Worm (Caenorhabditis elegans) whole organism, L4 larva: Measurements from ENCODE around the gene npr-27.
A peak's percentile ranks its signal among the peaks of the same experiment; 100 is the strongest.

Experiments
- D1046.2 ChIP-seq: fragments of 200-800 bp; sonication (Bioruptor generic); IDR thresholded peaks from 2 replicates; pipeline ENCODE4 v1.3.6; 2022; ENCODE audit warnings: missing genetic modification characterization, missing compliant biosample characterization
- F26F4.8 ChIP-seq: fragments of 200-800 bp; sonication (Bioruptor generic); conservative IDR thresholded peaks from 2 replicates; pipeline ENCODE4 v1.3.6; 2022; ENCODE audit warnings: missing genetic modification characterization, missing compliant biosample characterization
- F44E2.7 ChIP-seq: fragments of 200-800 bp; sonication (Bioruptor generic); IDR thresholded peaks from 2 replicates; pipeline ENCODE4 v2.1.2; 2022; ENCODE audit warnings: missing genetic modification characterization, missing compliant biosample characterization
- F49E8.2 ChIP-seq: sonication (generic microtip); optimal IDR thresholded peaks from 2 replicates; lab custom pipeline; 2016; ENCODE audit warnings: missing compliant biosample characterization, mild to moderate bottlenecking, missing genetic modification characterization, borderline replicate concordance
- R02D3.7 ChIP-seq: fragments of 150-350 bp; sonication (generic microtip); optimal IDR thresholded peaks from 3 replicates; lab custom pipeline; 2014; ENCODE audit warnings: missing biosample characterization, missing genetic modification characterization
- T20F7.1 ChIP-seq: fragments of 200-800 bp; sonication (Bioruptor generic); optimal IDR thresholded peaks from 2 replicates; lab custom pipeline; 2018; ENCODE audit warnings: mild to moderate bottlenecking, missing genetic modification characterization, missing compliant biosample characterization
- T26A8.4 ChIP-seq: fragments of 200-800 bp; sonication (Bioruptor generic); IDR thresholded peaks from 2 replicates; pipeline ENCODE4 v1.3.6; 2022; ENCODE audit warnings: missing genetic modification characterization, missing compliant biosample characterization
- Y48G9A.11 ChIP-seq: fragments of 200-800 bp; sonication (Bioruptor generic); IDR thresholded peaks from 2 replicates; pipeline ENCODE4 v1.3.6; 2022; ENCODE audit warnings: missing genetic modification reagents, missing genetic modification characterization, missing compliant biosample characterization
- aha-1 ChIP-seq: fragments of 150-350 bp; peaks from one replicate; lab custom pipeline; 2014; ENCODE audit warnings: missing biosample characterization, missing genetic modification characterization
- arid-1 ChIP-seq: fragments of 200-800 bp; sonication (Bioruptor generic); conservative IDR thresholded peaks from 2 replicates; pipeline ENCODE4 v1.3.6; 2022; ENCODE audit warnings: missing genetic modification reagents, missing genetic modification characterization, missing compliant biosample characterization
- ceh-32 ChIP-seq: sonication (generic microtip); optimal IDR thresholded peaks from 2 replicates; lab custom pipeline; 2016; ENCODE audit warnings: mild to moderate bottlenecking, missing genetic modification characterization, missing compliant biosample characterization; ENCODE audit not compliant: poor library complexity
- ceh-44 ChIP-seq: fragments of 200-800 bp; sonication (Bioruptor generic); IDR thresholded peaks from 2 replicates; pipeline ENCODE4 v1.3.6; 2022; ENCODE audit warnings: missing genetic modification reagents, missing genetic modification characterization, missing compliant biosample characterization
- ceh-62 ChIP-seq: sonication (generic microtip); optimal IDR thresholded peaks from 2 replicates; lab custom pipeline; 2017; ENCODE audit warnings: missing biosample characterization, missing genetic modification characterization
- ceh-82 ChIP-seq: sonication (generic microtip); optimal IDR thresholded peaks from 2 replicates; lab custom pipeline; 2017; ENCODE audit warnings: missing biosample characterization, missing genetic modification characterization
- ces-1 ChIP-seq: fragments of 150-350 bp; sonication (generic microtip); optimal IDR thresholded peaks from 4 replicates; lab custom pipeline; 2014; ENCODE audit warnings: missing biosample characterization, missing genetic modification reagents, missing genetic modification characterization
- cey-2 ChIP-seq: sonication (generic microtip); optimal IDR thresholded peaks from 3 replicates; lab custom pipeline; 2017; ENCODE audit warnings: missing genetic modification characterization, mild to moderate bottlenecking, missing compliant biosample characterization, antibody characterized with exemption, borderline replicate concordance; ENCODE audit not compliant: insufficient read depth
- ctbp-1 ChIP-seq: fragments of 200-800 bp; sonication (Bioruptor generic); IDR thresholded peaks from 2 replicates; pipeline ENCODE4 v1.3.6; 2022; ENCODE audit warnings: missing genetic modification reagents, missing genetic modification characterization, missing compliant biosample characterization
- daf-12 ChIP-seq: fragments of 150-350 bp; optimal IDR thresholded peaks from 2 replicates; lab custom pipeline; 2014; ENCODE audit warnings: missing biosample characterization, missing genetic modification reagents, missing genetic modification characterization
- daf-16 ChIP-seq, 3 experiments: sonication (generic microtip); optimal IDR thresholded peaks; 2 replicates each; lab custom pipeline; 2016 to 2017; ENCODE audit warnings: missing genetic modification characterization in 3 of 3, missing genetic modification reagents in 3 of 3, mild to moderate bottlenecking in 2 of 3, missing compliant biosample characterization in 2 of 3, missing biosample characterization in 1 of 3, moderate library complexity in 1 of 3
- daf-8 ChIP-seq: fragments of 200-800 bp; sonication (Bioruptor generic); IDR thresholded peaks from 2 replicates; pipeline ENCODE4 v1.3.6; 2022; ENCODE audit warnings: missing genetic modification characterization, missing compliant biosample characterization
- dmd-8 ChIP-seq: fragments of 200-800 bp; sonication (Bioruptor generic); IDR thresholded peaks from 2 replicates; pipeline ENCODE4 v1.3.6; 2022; ENCODE audit warnings: missing genetic modification characterization, missing compliant biosample characterization
- dmd-9 ChIP-seq: fragments of 200-800 bp; sonication (Bioruptor generic); IDR thresholded peaks from 2 replicates; pipeline ENCODE4 v1.3.6; 2022; ENCODE audit warnings: missing genetic modification reagents, missing genetic modification characterization, missing compliant biosample characterization
- dve-1 ChIP-seq: sonication (generic microtip); optimal IDR thresholded peaks from 2 replicates; lab custom pipeline; 2017; ENCODE audit warnings: antibody characterized with exemption, mild to moderate bottlenecking, missing genetic modification characterization, missing compliant biosample characterization; ENCODE audit not compliant: insufficient read depth
- egl-27 ChIP-seq: sonication (generic microtip); optimal IDR thresholded peaks from 3 replicates; lab custom pipeline; 2017; ENCODE audit warnings: missing biosample characterization, missing genetic modification reagents, missing genetic modification characterization
- egl-43 ChIP-seq: fragments of 200-800 bp; sonication (Bioruptor generic); IDR thresholded peaks from 2 replicates; pipeline ENCODE4 v1.3.6; 2022; ENCODE audit warnings: missing genetic modification reagents, missing genetic modification characterization, missing compliant biosample characterization
- fkh-10 ChIP-seq: fragments of 150-350 bp; optimal IDR thresholded peaks from 2 replicates; lab custom pipeline; 2014; ENCODE audit warnings: missing biosample characterization, missing genetic modification reagents, missing genetic modification characterization
- hif-1 ChIP-seq, 2 experiments: sonication (generic microtip); optimal IDR thresholded peaks; 2 replicates each; lab custom pipeline; 2016 to 2017; ENCODE audit warnings: missing compliant biosample characterization in 2 of 2, missing genetic modification characterization in 2 of 2, missing genetic modification reagents in 2 of 2, missing genotype in 2 of 2, mild to moderate bottlenecking in 1 of 2
- hlh-30 ChIP-seq: sonication (generic microtip); optimal IDR thresholded peaks from 2 replicates; lab custom pipeline; 2017; ENCODE audit warnings: antibody characterized with exemption, mild to moderate bottlenecking, missing genetic modification characterization, missing compliant biosample characterization; ENCODE audit not compliant: insufficient read depth
- lim-7 ChIP-seq: fragments of 200-800 bp; sonication (Bioruptor generic); IDR thresholded peaks from 2 replicates; pipeline ENCODE4 v1.3.6; 2022; ENCODE audit warnings: missing genetic modification characterization, missing compliant biosample characterization
- lin-1 ChIP-seq: fragments of 200-800 bp; sonication (Bioruptor generic); IDR thresholded peaks from 2 replicates; pipeline ENCODE4 v1.3.6; 2022; ENCODE audit warnings: missing genetic modification reagents, missing genetic modification characterization, missing compliant biosample characterization
- lsy-2 ChIP-seq, 2 experiments: fragments of 150-350 bp in 1 of 2; sonication (generic microtip) in 1 of 2; optimal IDR thresholded peaks; 2 replicates each; lab custom pipeline; 2014 to 2017; ENCODE audit warnings: missing biosample characterization in 2 of 2, missing genetic modification characterization in 2 of 2
- madf-5 ChIP-seq, 2 experiments: fragments of 200-800 bp; sonication (Bioruptor generic); IDR thresholded peaks; 2 replicates each; pipeline ENCODE4 v1.3.6; 2022; ENCODE audit warnings: missing compliant biosample characterization in 2 of 2, missing genetic modification characterization in 2 of 2
- mdl-1 ChIP-seq, 2 experiments: fragments of 150-350 bp in 1 of 2; sonication (generic microtip) in 1 of 2; optimal IDR thresholded peaks; 2 replicates each; lab custom pipeline; 2014 to 2017; ENCODE audit warnings: missing biosample characterization in 2 of 2, missing genetic modification characterization in 2 of 2
- mep-1 ChIP-seq: fragments of 150-350 bp; sonication (generic microtip); optimal IDR thresholded peaks from 3 replicates; lab custom pipeline; 2014; ENCODE audit warnings: missing biosample characterization, missing genetic modification characterization
- nhr-10 ChIP-seq: fragments of 150-350 bp; optimal IDR thresholded peaks from 2 replicates; lab custom pipeline; 2014; ENCODE audit warnings: missing biosample characterization, missing genetic modification characterization
- nhr-102 ChIP-seq: sonication (generic microtip); optimal IDR thresholded peaks from 2 replicates; lab custom pipeline; 2016; ENCODE audit warnings: mild to moderate bottlenecking, missing genetic modification characterization, moderate library complexity, missing compliant biosample characterization
- nhr-11 ChIP-seq: fragments of 150-350 bp; optimal IDR thresholded peaks from 2 replicates; lab custom pipeline; 2014; ENCODE audit warnings: missing biosample characterization, missing genetic modification characterization
- nhr-237 ChIP-seq: sonication (generic microtip); optimal IDR thresholded peaks from 2 replicates; lab custom pipeline; 2017; ENCODE audit warnings: missing biosample characterization, missing genetic modification characterization
- nhr-25 ChIP-seq: sonication (generic microtip); optimal IDR thresholded peaks from 2 replicates; lab custom pipeline; 2017; ENCODE audit warnings: missing genetic modification characterization, mild to moderate bottlenecking, missing compliant biosample characterization, antibody characterized with exemption, moderate library complexity, borderline replicate concordance; ENCODE audit not compliant: insufficient read depth
- nhr-41 ChIP-seq: fragments of 200-800 bp; sonication (Bioruptor generic); IDR thresholded peaks from 2 replicates; pipeline ENCODE4 v1.3.6; 2022; ENCODE audit warnings: missing genetic modification reagents, missing genetic modification characterization, missing compliant biosample characterization
- nhr-76 ChIP-seq: fragments of 150-350 bp; optimal IDR thresholded peaks from 2 replicates; lab custom pipeline; 2014; ENCODE audit warnings: missing biosample characterization, missing genetic modification characterization
- pha-4 ChIP-seq, 2 experiments: fragments of 150-350 bp in 1 of 2; fragments of 200-800 bp in 1 of 2; sonication (Bioruptor generic) in 1 of 2; IDR thresholded peaks in 1 of 2; optimal IDR thresholded peaks in 1 of 2; 2 replicates each; pipeline versions ENCODE4 v1.3.6 to Lab custom; 2014 to 2022; ENCODE audit warnings: missing genetic modification characterization in 2 of 2, missing genetic modification reagents in 2 of 2, missing biosample characterization in 1 of 2, missing compliant biosample characterization in 1 of 2
- snpc-1.2 ChIP-seq: fragments of 200-800 bp; sonication (Bioruptor generic); IDR thresholded peaks from 2 replicates; pipeline ENCODE4 v1.3.6; 2022; ENCODE audit warnings: missing genetic modification reagents, missing genetic modification characterization, missing compliant biosample characterization
- snpc-4 ChIP-seq: fragments of 150-350 bp; optimal IDR thresholded peaks from 2 replicates; lab custom pipeline; 2014; ENCODE audit warnings: missing biosample characterization, missing genetic modification characterization
- spr-1 ChIP-seq: sonication (generic microtip); optimal IDR thresholded peaks from 2 replicates; lab custom pipeline; 2016; ENCODE audit warnings: mild to moderate bottlenecking, missing genetic modification characterization, missing compliant biosample characterization
- tra-1 ChIP-seq: fragments of 200-800 bp; sonication (Bioruptor generic); IDR thresholded peaks from 2 replicates; pipeline ENCODE4 v1.3.6; 2022; ENCODE audit warnings: missing genetic modification reagents, missing genetic modification characterization, missing compliant biosample characterization
- unc-130 ChIP-seq: sonication (generic microtip); optimal IDR thresholded peaks from 2 replicates; lab custom pipeline; 2016; ENCODE audit warnings: missing genetic modification reagents, missing genetic modification characterization, missing compliant biosample characterization
- zip-2 ChIP-seq: fragments of 150-350 bp; optimal IDR thresholded peaks from 2 replicates; lab custom pipeline; 2014; ENCODE audit warnings: missing biosample characterization, missing genetic modification characterization
- ztf-11 ChIP-seq: fragments of 150-350 bp; optimal IDR thresholded peaks from 2 replicates; lab custom pipeline; 2014; ENCODE audit warnings: missing biosample characterization, missing genetic modification characterization

npr-27 gene

DNA sequence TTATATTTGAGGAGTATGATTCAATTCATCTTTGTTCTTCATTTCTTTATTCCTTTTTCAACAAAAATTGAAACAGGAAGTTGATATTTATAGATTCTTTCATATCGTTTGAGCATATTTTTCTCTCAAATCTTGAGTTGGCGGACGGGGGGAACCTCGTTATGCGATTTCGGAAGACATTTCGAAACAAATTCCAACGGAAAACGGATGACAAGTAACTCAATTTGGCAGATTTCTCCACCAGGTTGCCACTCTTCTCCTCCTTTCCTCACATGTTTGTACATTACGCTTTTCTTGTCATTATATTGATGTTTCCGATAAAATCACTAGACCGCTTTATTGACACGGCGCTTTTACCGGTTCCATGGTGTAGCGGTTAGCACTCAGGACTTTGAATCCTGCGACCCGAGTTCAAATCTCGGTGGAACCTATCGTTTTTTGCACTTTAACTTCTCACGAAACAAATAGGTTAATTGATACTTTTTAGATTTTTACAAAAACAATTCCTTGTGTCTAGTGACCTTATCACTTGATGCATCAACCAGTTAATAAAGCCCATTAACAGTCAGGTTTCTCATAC lies 30.4 kb upstream of the npr-27 start:
- TF ChIP-seq daf-16 (GFP tag; optimal IDR thresholded peaks at IDR 0.05; lab: Kevin White, UChicago) = no peak
- TF ChIP-seq daf-16 (tag; optimal IDR thresholded peaks at IDR 0.05; lab: Kevin White, UChicago) = no peak
- peak; percentile 33 for TF ChIP-seq ces-1 (GFP tag; lab: Kevin White, UChicago)
- TF ChIP-seq zip-2 = no peak
- TF ChIP-seq nhr-25 (tag; lab: Kevin White, UChicago) = no peak
- TF ChIP-seq cey-2 = no peak
- no peak for TF ChIP-seq nhr-11 (tag; lab: Kevin White, UChicago)
- no peak for TF ChIP-seq nhr-102 (tag; lab: Kevin White, UChicago)
- TF ChIP-seq D1046.2 (GFP tag; lab: Robert Waterston, UW) = no peak
- 0 out of 2 replicates have a peak, but pooled peaks have one; percentile 33 for TF ChIP-seq F26F4.8 (GFP tag; lab: Robert Waterston, UW)
- TF ChIP-seq mdl-1 (tag; optimal IDR thresholded peaks at IDR 0.05; lab: Kevin White, UChicago) = no peak
- no peak for TF ChIP-seq F49E8.2
- TF ChIP-seq nhr-10 (tag; lab: Kevin White, UChicago) = no peak
- peak; percentile 26 for TF ChIP-seq hlh-30 (tag; lab: Kevin White, UChicago)
- TF ChIP-seq snpc-1.2 = peak; percentile 85
- TF ChIP-seq aha-1 (tag; lab: Kevin White, UChicago) = peak; percentile 44
- TF ChIP-seq ctbp-1 (GFP tag; lab: Robert Waterston, UW) = no peak
- TF ChIP-seq ceh-62 (tag; lab: Kevin White, UChicago) = no peak
- no peak for TF ChIP-seq madf-5 (GFP tag; IDR thresholded peaks at IDR 0.05; lab: Robert Waterston, UW)
- TF ChIP-seq tra-1 (GFP tag; lab: Robert Waterston, UW) = no peak
- TF ChIP-seq snpc-4 (tag; lab: Kevin White, UChicago) = no peak
- no peak for TF ChIP-seq lsy-2 (tag; optimal IDR thresholded peaks at IDR 0.05; lab: Kevin White, UChicago)
- TF ChIP-seq spr-1 (tag; lab: Kevin White, UChicago) = no peak
- no peak for TF ChIP-seq ceh-44 (GFP tag; lab: Robert Waterston, UW)
- TF ChIP-seq daf-8 (GFP tag; lab: Robert Waterston, UW) = no peak
- TF ChIP-seq hif-1 (tag; optimal IDR thresholded peaks at IDR 0.05; lab: Kevin White, UChicago) = no peak
- no peak for TF ChIP-seq fkh-10 (GFP tag; lab: Kevin White, UChicago)
- no peak for TF ChIP-seq ztf-11 (tag; lab: Kevin White, UChicago)
- TF ChIP-seq arid-1 (GFP tag; lab: Robert Waterston, UW) = no peak
- no peak for TF ChIP-seq Y48G9A.11 (GFP tag; lab: Robert Waterston, UW)
- no peak for TF ChIP-seq dve-1 (tag; lab: Kevin White, UChicago)
- TF ChIP-seq egl-43 (GFP tag; lab: Robert Waterston, UW) = no peak
- TF ChIP-seq dmd-8 = 0 out of 2 replicates have a peak, but pooled peaks have one; percentile 58
- no peak for TF ChIP-seq R02D3.7 (tag; lab: Kevin White, UChicago)
- TF ChIP-seq T20F7.1 (GFP tag; lab: Kevin White, UChicago) = no peak
- TF ChIP-seq lin-1 (GFP tag; lab: Robert Waterston, UW) = no peak
- TF ChIP-seq mep-1 (tag; lab: Kevin White, UChicago) = no peak
- no peak for TF ChIP-seq ceh-32
- TF ChIP-seq lim-7 (GFP tag; lab: Robert Waterston, UW) = no peak; the same call in 1 of the 2 replicates
- TF ChIP-seq pha-4 (GFP tag; IDR thresholded peaks at IDR 0.05; lab: Robert Waterston, UW) = no peak
- TF ChIP-seq pha-4 (tag; optimal IDR thresholded peaks at IDR 0.05; lab: Kevin White, UChicago) = no peak
- no peak for TF ChIP-seq nhr-237 (tag; lab: Kevin White, UChicago)
- TF ChIP-seq nhr-41 (GFP tag; lab: Robert Waterston, UW) = no peak
- TF ChIP-seq F44E2.7 (GFP tag; lab: Robert Waterston, UW) = no peak
- no peak for TF ChIP-seq unc-130 (GFP tag; lab: Kevin White, UChicago)
- TF ChIP-seq ceh-82 (tag; lab: Kevin White, UChicago) = no peak
- TF ChIP-seq T26A8.4 (GFP tag; lab: Robert Waterston, UW) = no peak
- no peak for TF ChIP-seq nhr-76 (tag; lab: Kevin White, UChicago)
- no peak for TF ChIP-seq daf-12 (tag; lab: Kevin White, UChicago)
- no peak for TF ChIP-seq egl-27
- no peak for TF ChIP-seq dmd-9 (GFP tag; lab: Robert Waterston, UW)
